Worm (Caenorhabditis elegans) whole organism, mixed stage, embryonic: ENCODE measurements around the gene arle-14.

Experiments
- blmp-1 ChIP-seq: fragments of 150-350 bp; optimal IDR thresholded peaks from 2 replicates; lab custom pipeline; 2014; ENCODE audit warnings: missing biosample characterization, missing genetic modification characterization
- ceh-39 ChIP-seq: fragments of 150-350 bp; optimal IDR thresholded peaks from 2 replicates; lab custom pipeline; 2014; ENCODE audit warnings: missing biosample characterization, missing genetic modification characterization
- ces-1 ChIP-seq: fragments of 150-350 bp; optimal IDR thresholded peaks from 2 replicates; lab custom pipeline; 2014; ENCODE audit warnings: missing biosample characterization, missing genetic modification reagents, missing genetic modification characterization
- cnd-1 ChIP-seq: fragments of 200-800 bp; sonication (Bioruptor generic); optimal IDR thresholded peaks from 2 replicates; lab custom pipeline; 2018; ENCODE audit warnings: mild to moderate bottlenecking, missing genetic modification characterization, missing compliant biosample characterization
- drap-1 ChIP-seq: fragments of 200-800 bp; sonication (Bioruptor generic); optimal IDR thresholded peaks from 3 replicates; lab custom pipeline; 2018; ENCODE audit warnings: mild to moderate bottlenecking, missing genetic modification characterization, missing compliant biosample characterization
- elt-3 ChIP-seq: fragments of 150-350 bp; optimal IDR thresholded peaks from 2 replicates; lab custom pipeline; 2014; ENCODE audit warnings: missing biosample characterization, missing genetic modification characterization
- mep-1 ChIP-seq: fragments of 150-350 bp; optimal IDR thresholded peaks from 2 replicates; lab custom pipeline; 2017; ENCODE audit warnings: missing biosample characterization, missing genetic modification reagents, missing genetic modification characterization, inconsistent platforms
- mls-2 ChIP-seq: sonication (generic microtip); optimal IDR thresholded peaks from 2 replicates; lab custom pipeline; 2016; ENCODE audit warnings: mild to moderate bottlenecking, missing genetic modification characterization, moderate library complexity, missing compliant biosample characterization
- nhr-28 ChIP-seq: fragments of 150-350 bp; optimal IDR thresholded peaks from 2 replicates; lab custom pipeline; 2014; ENCODE audit warnings: missing biosample characterization, missing genetic modification characterization
- snpc-4 ChIP-seq: fragments of 150-350 bp; optimal IDR thresholded peaks from 2 replicates; lab custom pipeline; 2014; ENCODE audit warnings: missing biosample characterization, missing genetic modification characterization
- unc-120 ChIP-seq: sonication (generic microtip); optimal IDR thresholded peaks from 2 replicates; lab custom pipeline; 2017; ENCODE audit warnings: missing genetic modification characterization, missing compliant biosample characterization; ENCODE audit not compliant: poor library complexity, severe bottlenecking
- unc-39 ChIP-seq: fragments of 150-350 bp; optimal IDR thresholded peaks from 2 replicates; lab custom pipeline; 2014; ENCODE audit warnings: missing biosample characterization, missing genetic modification characterization
- zip-8 ChIP-seq: fragments of 150-350 bp; optimal IDR thresholded peaks from 2 replicates; lab custom pipeline; 2014; ENCODE audit warnings: missing biosample characterization, missing genetic modification characterization

ce11 chrIII:5720266-5721019 is 27.7 kb downstream of the arle-14 start:
- no peak for TF ChIP-seq mep-1 (tag; lab: Kevin White, UChicago)
- TF ChIP-seq mls-2 = no peak
- TF ChIP-seq drap-1 (GFP tag; lab: Kevin White, UChicago) = no peak
- TF ChIP-seq blmp-1 = no peak
- no peak for TF ChIP-seq ceh-39 (tag; lab: Kevin White, UChicago)
- no peak for TF ChIP-seq unc-39 (tag; lab: Kevin White, UChicago)
- peak; percentile 99 for TF ChIP-seq ces-1 (GFP tag; lab: Kevin White, UChicago)
- peak; percentile 41 for TF ChIP-seq zip-8 (tag; lab: Kevin White, UChicago)
- TF ChIP-seq nhr-28 (tag; lab: Kevin White, UChicago) = no peak
- no peak for TF ChIP-seq elt-3 (tag; lab: Kevin White, UChicago)
- TF ChIP-seq snpc-4 = no peak
- peak; percentile 37 for TF ChIP-seq cnd-1 (tag; lab: Kevin White, UChicago)
- TF ChIP-seq unc-120 (tag; lab: Kevin White, UChicago) = no peak
